Worm (Caenorhabditis elegans): Measurements from ENCODE around the gene R07B7.2.

Gene R07B7.2

DNA sequence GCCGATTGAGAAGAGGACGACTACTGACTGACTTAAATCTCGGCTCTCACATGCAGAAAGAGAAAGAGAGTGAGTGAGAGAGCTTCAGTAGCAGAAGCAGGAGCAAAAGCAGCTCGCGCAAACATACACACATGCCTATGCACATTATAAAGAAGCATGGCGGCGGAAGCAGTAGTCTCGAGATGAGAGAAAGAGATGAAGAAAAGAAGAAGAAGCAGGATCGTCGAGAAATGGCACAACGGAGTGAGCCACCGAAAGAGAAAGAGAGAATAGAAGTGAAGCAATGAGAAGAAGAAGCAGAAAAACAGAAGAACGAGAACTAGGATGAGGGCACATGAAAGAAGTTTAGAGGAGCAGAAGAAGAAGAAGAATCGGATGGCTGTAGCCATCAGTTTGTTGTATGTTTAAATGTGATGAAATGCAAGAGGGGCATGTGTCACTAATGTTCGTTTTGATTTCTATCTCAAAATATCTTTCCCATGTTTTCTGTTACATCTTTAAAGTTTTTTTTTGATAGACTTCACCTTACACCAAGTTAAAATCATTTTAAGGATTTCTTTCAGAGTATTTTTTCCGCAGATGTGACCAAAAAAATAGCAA is 32.6 kb downstream of the R07B7.2 start:
- TF ChIP-seq ztf-4 (tag; optimal IDR thresholded peaks at IDR 0.05) (no peak), ama-1 (optimal IDR thresholded peaks at IDR 0.05) (no peak), lsy-2 (tag; optimal IDR thresholded peaks at IDR 0.05) (peak in 1 of 2 experiments; percentile 56), ceh-16 (tag; optimal IDR thresholded peaks at IDR 0.05) (no peak), mdl-1 (tag; optimal IDR thresholded peaks at IDR 0.05) (peak; percentile 61 to 77), dmd-4 (tag; optimal IDR thresholded peaks at IDR 0.05) (no peak), egl-27 (tag; optimal IDR thresholded peaks at IDR 0.05) (no peak), lin-39 (tag; optimal IDR thresholded peaks at IDR 0.05) (no peak), zag-1 (tag; optimal IDR thresholded peaks at IDR 0.05) (peak; percentile 82), peb-1 (tag; optimal IDR thresholded peaks at IDR 0.05) (no peak), C34F6.9 (tag; optimal IDR thresholded peaks at IDR 0.05) (peak; percentile 76), ceh-82 (tag; optimal IDR thresholded peaks at IDR 0.05) (no peak), lin-11 (tag; optimal IDR thresholded peaks at IDR 0.05) (peak; percentile 56), nhr-129 (tag; optimal IDR thresholded peaks at IDR 0.05) (peak; percentile 75), crh-2 (tag; optimal IDR thresholded peaks at IDR 0.05) (peak; percentile 41), nhr-6 (tag; optimal IDR thresholded peaks at IDR 0.05) (no peak), mab-5 (tag; optimal IDR thresholded peaks at IDR 0.05) (peak; percentile 7), nhr-10 (tag; optimal IDR thresholded peaks at IDR 0.05) (no peak), skn-1 (tag; optimal IDR thresholded peaks at IDR 0.05) (no peak), nhr-12 (tag; optimal IDR thresholded peaks at IDR 0.05) (no peak), F13H6.1 (tag; optimal IDR thresholded peaks at IDR 0.05) (peak; percentile 48), gmeb-1 (tag; optimal IDR thresholded peaks at IDR 0.05) (no peak), nhr-21 (tag; optimal IDR thresholded peaks at IDR 0.05) (no peak), unc-55 (GFP tag; optimal IDR thresholded peaks at IDR 0.05) (peak; percentile 56), sem-4 (tag; optimal IDR thresholded peaks at IDR 0.05) (no peak), nhr-11 (tag; optimal IDR thresholded peaks at IDR 0.05) (no peak), nhr-237 (tag; optimal IDR thresholded peaks at IDR 0.05) (no peak), sma-3 (GFP tag; optimal IDR thresholded peaks at IDR 0.05) (no peak), lin-13 (GFP tag; optimal IDR thresholded peaks at IDR 0.05) (no peak), sma-9 (GFP tag; optimal IDR thresholded peaks at IDR 0.05) (peak; percentile 29), sma-9 (tag; optimal IDR thresholded peaks at IDR 0.05) (no peak), snpc-4 (tag; optimal IDR thresholded peaks at IDR 0.05) (peak; percentile 15)

DNA sequence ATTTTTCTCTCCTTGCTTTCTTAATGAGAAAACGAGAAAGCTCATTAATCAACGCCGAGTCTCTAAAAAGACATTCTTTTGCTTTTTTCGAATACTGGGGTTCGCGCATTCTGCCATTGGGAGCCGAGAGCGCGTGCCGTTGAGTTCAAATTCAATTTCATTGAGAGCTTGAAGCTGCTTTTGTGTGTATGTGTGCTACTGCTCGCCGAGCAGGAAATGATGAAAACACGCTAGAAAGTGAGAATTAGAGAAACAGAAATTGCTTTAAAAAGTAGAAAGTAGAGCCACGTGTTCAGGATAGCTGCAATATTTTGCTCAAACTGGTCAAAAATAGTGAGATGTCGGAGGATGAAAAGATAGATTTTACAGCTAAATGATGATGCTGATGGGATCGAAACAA is 33.9 kb downstream of the R07B7.2 start:
- TF ChIP-seq unc-55 (GFP tag; optimal IDR thresholded peaks at IDR 0.05) (peak; percentile 7), lin-11 (tag; optimal IDR thresholded peaks at IDR 0.05) (no peak), nhr-237 (tag; optimal IDR thresholded peaks at IDR 0.05) (no peak), nhr-23 (tag; optimal IDR thresholded peaks at IDR 0.05) (no peak), blmp-1 (tag; optimal IDR thresholded peaks at IDR 0.05; ENCODE audit: insufficient read depth) (no peak), ama-1 (optimal IDR thresholded peaks at IDR 0.05) (no peak), snpc-4 (tag; optimal IDR thresholded peaks at IDR 0.05) (no peak), gmeb-1 (tag; optimal IDR thresholded peaks at IDR 0.05) (no peak), nhr-21 (tag; optimal IDR thresholded peaks at IDR 0.05) (no peak), skn-1 (tag; optimal IDR thresholded peaks at IDR 0.05) (no peak), sem-4 (tag; optimal IDR thresholded peaks at IDR 0.05) (no peak), sma-3 (GFP tag; optimal IDR thresholded peaks at IDR 0.05) (no peak), lin-39 (tag; optimal IDR thresholded peaks at IDR 0.05) (no peak), egl-27 (tag; optimal IDR thresholded peaks at IDR 0.05) (no peak), ZK546.5 (tag; optimal IDR thresholded peaks at IDR 0.05) (no peak), sma-9 (GFP tag; optimal IDR thresholded peaks at IDR 0.05) (peak; percentile 42), sma-9 (tag; optimal IDR thresholded peaks at IDR 0.05) (no peak), F13H6.1 (tag; optimal IDR thresholded peaks at IDR 0.05) (no peak), nhr-11 (tag; optimal IDR thresholded peaks at IDR 0.05) (no peak), lsy-2 (tag; optimal IDR thresholded peaks at IDR 0.05) (peak in 1 of 2 experiments; percentile 60), ztf-1 (GFP tag; conservative IDR thresholded peaks at IDR 0.05) (no peak), unc-39 (tag; optimal IDR thresholded peaks at IDR 0.05) (no peak), aly-2 (tag; optimal IDR thresholded peaks at IDR 0.05) (no peak), ztf-4 (tag; optimal IDR thresholded peaks at IDR 0.05) (no peak), nhr-6 (tag; optimal IDR thresholded peaks at IDR 0.05) (no peak), ceh-82 (tag; optimal IDR thresholded peaks at IDR 0.05) (no peak), nhr-77 (tag; optimal IDR thresholded peaks at IDR 0.05) (no peak), dmd-4 (tag; optimal IDR thresholded peaks at IDR 0.05) (no peak), unc-62 (GFP tag; optimal IDR thresholded peaks at IDR 0.05) (no peak), ztf-11 (tag; optimal IDR thresholded peaks at IDR 0.05) (no peak), R02D3.7 (tag; optimal IDR thresholded peaks at IDR 0.05) (no peak), C34F6.9 (tag; optimal IDR thresholded peaks at IDR 0.05) (peak; percentile 58), mdl-1 (tag; optimal IDR thresholded peaks at IDR 0.05) (no peak), mab-5 (tag; optimal IDR thresholded peaks at IDR 0.05) (no peak), nhr-10 (tag; optimal IDR thresholded peaks at IDR 0.05) (no peak), fos-1 (tag; optimal IDR thresholded peaks at IDR 0.05) (no peak), elt-3 (tag; optimal IDR thresholded peaks at IDR 0.05) (no peak), nhr-129 (tag; optimal IDR thresholded peaks at IDR 0.05) (peak; percentile 34), zag-1 (tag; optimal IDR thresholded peaks at IDR 0.05) (peak; percentile 46), alr-1 (tag; optimal IDR thresholded peaks at IDR 0.05) (no peak), peb-1 (tag; optimal IDR thresholded peaks at IDR 0.05) (no peak), lin-13 (GFP tag; optimal IDR thresholded peaks at IDR 0.05) (no peak), ceh-16 (tag; optimal IDR thresholded peaks at IDR 0.05) (no peak), mbf-1 (tag; optimal IDR thresholded peaks at IDR 0.05) (no peak), elt-1 (tag; optimal IDR thresholded peaks at IDR 0.05) (no peak), crh-2 (tag; optimal IDR thresholded peaks at IDR 0.05) (no peak), nhr-12 (tag; optimal IDR thresholded peaks at IDR 0.05) (no peak), nhr-25 (tag; optimal IDR thresholded peaks at IDR 0.05) (no peak)
